Worm (Caenorhabditis elegans) whole organism, L4 larva: ENCODE measurements around the gene T24F1.4.

ENCODE experiments used
- F49E8.2 ChIP-seq: sonication (generic microtip); optimal IDR thresholded peaks from 2 replicates; lab custom pipeline; 2016; ENCODE audit warnings: missing compliant biosample characterization, mild to moderate bottlenecking, missing genetic modification characterization, borderline replicate concordance
- ceh-82 ChIP-seq: sonication (generic microtip); optimal IDR thresholded peaks from 2 replicates; lab custom pipeline; 2017; ENCODE audit warnings: missing biosample characterization, missing genetic modification characterization
- hmg-1.1 ChIP-seq: fragments of 200-800 bp; sonication (Bioruptor generic); IDR thresholded peaks from 2 replicates; pipeline ENCODE4 v1.3.6; 2022; ENCODE audit warnings: missing genetic modification reagents, missing genetic modification characterization, missing compliant biosample characterization
- nhr-11 ChIP-seq: fragments of 150-350 bp; optimal IDR thresholded peaks from 2 replicates; lab custom pipeline; 2014; ENCODE audit warnings: missing biosample characterization, missing genetic modification characterization
- pqm-1 ChIP-seq: sonication (generic microtip); optimal IDR thresholded peaks from 2 replicates; lab custom pipeline; 2017; ENCODE audit warnings: missing biosample characterization, missing genetic modification characterization
- ztf-11 ChIP-seq: fragments of 150-350 bp; optimal IDR thresholded peaks from 2 replicates; lab custom pipeline; 2014; ENCODE audit warnings: missing biosample characterization, missing genetic modification characterization

- TF ChIP-seq ztf-11 (no peak), ceh-82 (tag; lab: Kevin White, UChicago) (no peak), pqm-1 (tag; lab: Kevin White, UChicago) (no peak), hmg-1.1 (GFP tag; lab: Robert Waterston, UW) (no peak), nhr-11 (no peak), F49E8.2 (tag; lab: Kevin White, UChicago) (no peak)
These were observed 45.2 kb downstream of the T24F1.4 start, which contains the start of gene cut-1 for ce11 chrII:11268822-11269221.
